Worm (Caenorhabditis elegans) whole organism, young adult: ENCODE results near the gene glb-17.

ENCODE experiments used
- B0019.2 ChIP-seq: fragments of 200-800 bp; sonication (Bioruptor generic); conservative IDR thresholded peaks from 2 replicates; pipeline ENCODE4 v1.3.6; 2022; ENCODE audit warnings: missing genetic modification reagents, missing genetic modification characterization, missing compliant biosample characterization
- B0261.1 ChIP-seq: sonication (generic microtip); optimal IDR thresholded peaks from 2 replicates; lab custom pipeline; 2016; ENCODE audit warnings: mild to moderate bottlenecking, missing genetic modification characterization, moderate library complexity, missing compliant biosample characterization
- C17E4.6 ChIP-seq: fragments of 200-800 bp; sonication (Bioruptor generic); IDR thresholded peaks from 2 replicates; pipeline ENCODE4 v1.3.6; 2022; ENCODE audit warnings: missing genetic modification reagents, missing genetic modification characterization, missing compliant biosample characterization
- D2030.7 ChIP-seq: fragments of 200-800 bp; sonication (Bioruptor generic); IDR thresholded peaks from 2 replicates; pipeline ENCODE4 v1.3.6; 2022; ENCODE audit warnings: missing genetic modification reagents, missing genetic modification characterization, missing compliant biosample characterization
- F37B4.10 ChIP-seq: fragments of 200-800 bp; sonication (Bioruptor generic); IDR thresholded peaks from 2 replicates; pipeline ENCODE4 v1.3.6; 2022; ENCODE audit warnings: missing genetic modification characterization, missing compliant biosample characterization
- F55B11.4 ChIP-seq: sonication (generic microtip); optimal IDR thresholded peaks from 2 replicates; lab custom pipeline; 2016; ENCODE audit warnings: missing compliant biosample characterization, missing genetic modification characterization, borderline replicate concordance; ENCODE audit not compliant: insufficient read depth
- F57A8.1 ChIP-seq: fragments of 200-800 bp; sonication (Bioruptor generic); optimal IDR thresholded peaks from 2 replicates; lab custom pipeline; 2018; ENCODE audit warnings: mild to moderate bottlenecking, missing genetic modification characterization, moderate library complexity, missing compliant biosample characterization
- K12H6.12 ChIP-seq: fragments of 200-800 bp; sonication (Bioruptor generic); optimal IDR thresholded peaks from 2 replicates; lab custom pipeline; 2018; ENCODE audit warnings: mild to moderate bottlenecking, missing genetic modification characterization, missing compliant biosample characterization
- T26A5.8 ChIP-seq: sonication (generic microtip); optimal IDR thresholded peaks from 2 replicates; lab custom pipeline; 2016; ENCODE audit warnings: missing genetic modification characterization, missing compliant biosample characterization
- Y53F4B.3 ChIP-seq: fragments of 200-800 bp; sonication (Bioruptor generic); IDR thresholded peaks from 2 replicates; pipeline ENCODE4 v1.3.6; 2022; ENCODE audit warnings: missing genetic modification reagents, missing genetic modification characterization, missing compliant biosample characterization
- Y53G8AR.9 ChIP-seq: fragments of 200-800 bp; sonication (Bioruptor generic); conservative IDR thresholded peaks from 2 replicates; pipeline ENCODE4 v1.3.6; 2022; ENCODE audit warnings: missing genetic modification reagents, missing genetic modification characterization, missing compliant biosample characterization
- Y79H2A.3 ChIP-seq: fragments of 200-800 bp; sonication (Bioruptor generic); conservative IDR thresholded peaks from 2 replicates; pipeline ENCODE4 v1.3.6; 2022; ENCODE audit warnings: missing genetic modification reagents, missing genetic modification characterization, missing compliant biosample characterization
- Y95B8A.8 ChIP-seq: fragments of 200-800 bp; sonication (Bioruptor generic); IDR thresholded peaks from 2 replicates; pipeline ENCODE4 v1.3.6; 2022; ENCODE audit warnings: missing genetic modification reagents, missing genetic modification characterization, missing compliant biosample characterization
- ama-1 ChIP-seq, 3 experiments: fragments of 150-350 bp in 1 of 3; sonication (generic microtip) in 2 of 3; optimal IDR thresholded peaks; 2 replicates each; lab custom pipeline; 2014 to 2018; ENCODE audit warnings: missing biosample characterization in 2 of 3, missing genetic modification characterization in 2 of 3, missing genetic modification reagents in 2 of 3
- atf-7 ChIP-seq: sonication (generic microtip); optimal IDR thresholded peaks from 2 replicates; lab custom pipeline; 2017; ENCODE audit warnings: mild to moderate bottlenecking, missing genetic modification characterization, missing compliant biosample characterization
- bed-2 ChIP-seq: fragments of 200-800 bp; sonication (Bioruptor generic); IDR thresholded peaks from 2 replicates; pipeline ENCODE4 v1.3.6; 2022; ENCODE audit warnings: missing genetic modification reagents, missing genetic modification characterization, missing compliant biosample characterization
- ceh-27 ChIP-seq: fragments of 200-800 bp; sonication (Bioruptor generic); optimal IDR thresholded peaks from 2 replicates; lab custom pipeline; 2018; ENCODE audit warnings: mild to moderate bottlenecking, missing genetic modification characterization, moderate library complexity, missing compliant biosample characterization
- chd-7 ChIP-seq: sonication (generic microtip); optimal IDR thresholded peaks from 2 replicates; lab custom pipeline; 2016; ENCODE audit warnings: mild to moderate bottlenecking, missing genetic modification characterization, moderate library complexity, missing compliant biosample characterization
- gei-17 ChIP-seq: fragments of 200-800 bp; sonication (Bioruptor generic); optimal IDR thresholded peaks from 2 replicates; lab custom pipeline; 2018; ENCODE audit warnings: mild to moderate bottlenecking, missing genetic modification characterization, missing compliant biosample characterization
- him-1 ChIP-seq: sonication (generic microtip); optimal IDR thresholded peaks from 2 replicates; lab custom pipeline; 2016; ENCODE audit warnings: missing genotype, missing genetic modification reagents, missing genetic modification characterization, missing compliant biosample characterization
- hlh-12 ChIP-seq: sonication (generic microtip); optimal IDR thresholded peaks from 2 replicates; lab custom pipeline; 2016; ENCODE audit warnings: missing genetic modification characterization, missing compliant biosample characterization
- hrde-1 ChIP-seq: sonication (generic microtip); optimal IDR thresholded peaks from 2 replicates; lab custom pipeline; 2016; ENCODE audit warnings: missing genetic modification characterization, mild to moderate bottlenecking, missing compliant biosample characterization, moderate library complexity, missing genotype, missing genetic modification reagents, borderline replicate concordance
- lag-1 ChIP-seq: fragments of 200-800 bp; sonication (Bioruptor generic); IDR thresholded peaks from 2 replicates; pipeline ENCODE4 v1.3.6; 2022; ENCODE audit warnings: missing genetic modification reagents, missing genetic modification characterization, missing compliant biosample characterization
- lin-26 ChIP-seq: fragments of 200-800 bp; sonication (Bioruptor generic); IDR thresholded peaks from 2 replicates; pipeline ENCODE4 v1.3.6; 2022; ENCODE audit warnings: missing genetic modification reagents, missing genetic modification characterization, missing compliant biosample characterization
- lin-35 ChIP-seq, 3 experiments: fragments of 150-350 bp in 2 of 3; sonication (generic microtip) in 1 of 3; optimal IDR thresholded peaks; 2 replicates each; lab custom pipeline; 2014 to 2018; ENCODE audit warnings: missing biosample characterization in 3 of 3, missing genetic modification characterization in 3 of 3, missing genetic modification reagents in 3 of 3
- lin-40 ChIP-seq: sonication (generic microtip); optimal IDR thresholded peaks from 2 replicates; lab custom pipeline; 2016; ENCODE audit warnings: missing genetic modification characterization, mild to moderate bottlenecking, missing compliant biosample characterization, missing genotype, missing genetic modification reagents
- lin-54 ChIP-seq: fragments of 200-800 bp; sonication (Bioruptor generic); optimal IDR thresholded peaks from 2 replicates; lab custom pipeline; 2018; ENCODE audit warnings: mild to moderate bottlenecking, missing genetic modification characterization, missing compliant biosample characterization
- madf-10 ChIP-seq: sonication (generic microtip); optimal IDR thresholded peaks from 2 replicates; lab custom pipeline; 2016; ENCODE audit warnings: mild to moderate bottlenecking, missing genetic modification characterization, missing compliant biosample characterization
- mxl-1 ChIP-seq: sonication (generic microtip); optimal IDR thresholded peaks from 2 replicates; lab custom pipeline; 2016; ENCODE audit warnings: missing genetic modification characterization, missing compliant biosample characterization
- nfyb-1 ChIP-seq: fragments of 200-800 bp; sonication (Bioruptor generic); IDR thresholded peaks from 2 replicates; pipeline ENCODE4 v1.3.6; 2022; ENCODE audit warnings: missing genetic modification reagents, missing genetic modification characterization, missing compliant biosample characterization
- nhr-80 ChIP-seq: sonication (generic microtip); optimal IDR thresholded peaks from 2 replicates; lab custom pipeline; 2016; ENCODE audit warnings: missing genetic modification characterization, missing compliant biosample characterization
- nhr-90 ChIP-seq: sonication (generic microtip); optimal IDR thresholded peaks from 2 replicates; lab custom pipeline; 2016; ENCODE audit warnings: missing genotype, mild to moderate bottlenecking, missing genetic modification characterization, missing compliant biosample characterization
- rec-8 ChIP-seq, 2 experiments: sonication (generic microtip); optimal IDR thresholded peaks; 2 replicates each; lab custom pipeline; 2016; ENCODE audit warnings: mild to moderate bottlenecking in 2 of 2, missing genetic modification characterization in 2 of 2, missing genetic modification reagents in 2 of 2, missing genotype in 2 of 2, missing biosample characterization in 1 of 2, missing compliant biosample characterization in 1 of 2, moderate library complexity in 1 of 2
- repo-1 ChIP-seq: sonication (generic microtip); optimal IDR thresholded peaks from 2 replicates; lab custom pipeline; 2017; ENCODE audit warnings: mild to moderate bottlenecking, missing genetic modification characterization, missing compliant biosample characterization
- sea-2 ChIP-seq: fragments of 200-800 bp; sonication (Bioruptor generic); IDR thresholded peaks from 2 replicates; pipeline ENCODE4 v1.3.6; 2022; ENCODE audit warnings: missing genetic modification characterization, missing compliant biosample characterization
- snpc-1.3 ChIP-seq: sonication (generic microtip); optimal IDR thresholded peaks from 2 replicates; lab custom pipeline; 2017; ENCODE audit warnings: missing genetic modification characterization, mild to moderate bottlenecking, missing compliant biosample characterization, antibody characterized with exemption, moderate library complexity, missing genotype, missing genetic modification reagents; ENCODE audit not compliant: insufficient read depth
- snpc-4 ChIP-seq, 5 experiments: fragments of 150-350 bp in 1 of 5; sonication (generic microtip) in 4 of 5; optimal IDR thresholded peaks; 2 replicates each; lab custom pipeline; 2014 to 2018; ENCODE audit warnings: missing genetic modification characterization in 5 of 5, missing biosample characterization in 3 of 5, antibody characterized with exemption in 2 of 5, mild to moderate bottlenecking in 2 of 5, missing compliant biosample characterization in 2 of 5, missing genotype in 2 of 5, moderate library complexity in 2 of 5, missing genetic modification reagents in 1 of 5
- somi-1 ChIP-seq: fragments of 200-800 bp; sonication (Bioruptor generic); optimal IDR thresholded peaks from 2 replicates; lab custom pipeline; 2018; ENCODE audit warnings: mild to moderate bottlenecking, missing genetic modification characterization, missing compliant biosample characterization
- tbp1 ChIP-seq: fragments of 200-800 bp; sonication (Bioruptor generic); optimal IDR thresholded peaks from 2 replicates; lab custom pipeline; 2018; ENCODE audit warnings: mild to moderate bottlenecking, missing genetic modification characterization, missing compliant biosample characterization
- unc-130 ChIP-seq: sonication (generic microtip); optimal IDR thresholded peaks from 2 replicates; lab custom pipeline; 2016; ENCODE audit warnings: missing genetic modification reagents, missing genetic modification characterization, missing compliant biosample characterization
- unc-62 ChIP-seq: fragments of 150-350 bp; optimal IDR thresholded peaks from 2 replicates; lab custom pipeline; 2014; ENCODE audit warnings: missing biosample characterization, missing genetic modification reagents, missing genetic modification characterization
- zim-3 ChIP-seq: sonication (generic microtip); optimal IDR thresholded peaks from 2 replicates; lab custom pipeline; 2017; ENCODE audit warnings: mild to moderate bottlenecking, missing genetic modification characterization, moderate library complexity, missing compliant biosample characterization
- ztf-18 ChIP-seq: sonication (generic microtip); optimal IDR thresholded peaks from 2 replicates; lab custom pipeline; 2016; ENCODE audit warnings: missing genotype, mild to moderate bottlenecking, missing genetic modification characterization, missing compliant biosample characterization
- ztf-22 ChIP-seq: fragments of 200-800 bp; sonication (Bioruptor generic); optimal IDR thresholded peaks from 2 replicates; lab custom pipeline; 2018; ENCODE audit warnings: mild to moderate bottlenecking, missing genetic modification characterization, moderate library complexity, missing compliant biosample characterization
- ztf-25 ChIP-seq: fragments of 200-800 bp; sonication (Bioruptor generic); IDR thresholded peaks from 2 replicates; pipeline ENCODE4 v1.3.6; 2022; ENCODE audit warnings: missing genetic modification reagents, missing genetic modification characterization, missing compliant biosample characterization
- ztf-3 ChIP-seq: fragments of 200-800 bp; sonication (Bioruptor generic); optimal IDR thresholded peaks from 2 replicates; lab custom pipeline; 2018; ENCODE audit warnings: mild to moderate bottlenecking, missing genetic modification characterization, missing compliant biosample characterization

The glb-17 gene

ce11 chrX:9551112-9551511 is 25.7 kb downstream of the glb-17 start (continued):
- TF ChIP-seq ztf-25 (no peak), gei-17 (GFP tag; lab: Kevin White, UChicago) (no peak), D2030.7 (no peak), lin-40 (tag; lab: Kevin White, UChicago) (peak; percentile 54), nfyb-1 (GFP tag; lab: Robert Waterston, UW) (peak; percentile 46; the same call in 1 of the 2 replicates), somi-1 (GFP tag; lab: Kevin White, UChicago) (peak; percentile 32), F57A8.1 (GFP tag; lab: Kevin White, UChicago) (no peak), tbp1 (GFP tag; lab: Kevin White, UChicago) (peak; percentile 22), nhr-80 (tag; lab: Kevin White, UChicago) (peak; percentile 88), hlh-12 (tag; lab: Kevin White, UChicago) (no peak), F37B4.10 (GFP tag; lab: Robert Waterston, UW) (no peak), repo-1 (tag; lab: Kevin White, UChicago) (no peak), mxl-1 (tag; lab: Kevin White, UChicago) (no peak), T26A5.8 (tag; lab: Kevin White, UChicago) (no peak), sea-2 (no peak), lag-1 (GFP tag; lab: Robert Waterston, UW) (no peak), ceh-27 (GFP tag; lab: Kevin White, UChicago) (peak; percentile 65), nhr-90 (tag; lab: Kevin White, UChicago) (peak; percentile 24), Y95B8A.8 (GFP tag; lab: Robert Waterston, UW) (no peak), snpc-4 (GFP tag; optimal IDR thresholded peaks at IDR 0.05; lab: Kevin White, UChicago) (no peak), snpc-4 (tag; optimal IDR thresholded peaks at IDR 0.05; lab: Kevin White, UChicago) (peak in 2 of 4 experiments; percentile 26 to 39), zim-3 (tag; lab: Kevin White, UChicago) (no peak), unc-62 (GFP tag; lab: Kevin White, UChicago) (peak; percentile 33), lin-26 (GFP tag; lab: Robert Waterston, UW) (0 out of 2 replicates have a peak, but pooled peaks have one; percentile 48), C17E4.6 (GFP tag; lab: Robert Waterston, UW) (no peak), B0261.1 (tag; lab: Kevin White, UChicago) (no peak), unc-130 (GFP tag; lab: Kevin White, UChicago) (no peak), Y79H2A.3 (GFP tag; lab: Robert Waterston, UW) (no peak), hrde-1 (no peak), atf-7 (tag; lab: Kevin White, UChicago) (peak; percentile 56), bed-2 (GFP tag; lab: Robert Waterston, UW) (no peak), madf-10 (tag; lab: Kevin White, UChicago) (no peak), ama-1 (optimal IDR thresholded peaks at IDR 0.05; lab: Kevin White, UChicago) (no peak), ama-1 (GFP tag; optimal IDR thresholded peaks at IDR 0.05; lab: Kevin White, UChicago) (no peak), F55B11.4 (tag; lab: Kevin White, UChicago) (no peak), ztf-18 (tag; lab: Kevin White, UChicago) (no peak), Y53G8AR.9 (GFP tag; lab: Robert Waterston, UW) (no peak), chd-7 (tag; lab: Kevin White, UChicago) (peak; percentile 27), rec-8 (tag; optimal IDR thresholded peaks at IDR 0.05; lab: Kevin White, UChicago) (no peak), Y53F4B.3 (GFP tag; lab: Robert Waterston, UW) (no peak), K12H6.12 (tag; lab: Kevin White, UChicago) (peak; percentile 67), ztf-22 (GFP tag; lab: Kevin White, UChicago) (no peak), lin-35 (GFP tag; optimal IDR thresholded peaks at IDR 0.05; lab: Kevin White, UChicago) (no peak), lin-54 (GFP tag; lab: Kevin White, UChicago) (peak; percentile 20), snpc-1.3 (tag; lab: Kevin White, UChicago) (no peak), ztf-3 (GFP tag; lab: Kevin White, UChicago) (no peak), B0019.2 (no peak), him-1 (tag; lab: Kevin White, UChicago) (no peak)
- TF ChIP-seq, all 124 proteins: peak for 29
